Fruit fly (Drosophila melanogaster) whole organism, embryonic: ENCODE measurements around the gene VhaSFD.

Experiments
- Ada2b ChIP-seq: fragments of 200-800 bp; sonication (Bioruptor generic); IDR thresholded peaks from 2 replicates; pipeline ENCODE4 v1.3.6; 2022; ENCODE audit warnings: missing biosample characterization, missing genetic modification characterization
- B-H2 ChIP-seq: fragments of 200-800 bp; sonication (Bioruptor generic); optimal IDR thresholded peaks from 2 replicates; lab custom pipeline; 2018; ENCODE audit warnings: missing biosample characterization, mild to moderate bottlenecking, missing genetic modification characterization
- Bdp1 ChIP-seq: fragments of 200-800 bp; sonication (Bioruptor generic); optimal IDR thresholded peaks from 3 replicates; lab custom pipeline; 2016; ENCODE audit warnings: missing biosample characterization, missing genetic modification characterization
- CG11247 ChIP-seq: fragments of 200-800 bp; sonication (Bioruptor generic); IDR thresholded peaks from 2 replicates; pipeline ENCODE4 v1.3.6; 2022; ENCODE audit warnings: missing biosample characterization, missing genetic modification characterization
- CG11504 ChIP-seq: fragments of 200-800 bp; sonication (Bioruptor generic); optimal IDR thresholded peaks from 3 replicates; lab custom pipeline; 2019; ENCODE audit warnings: missing biosample characterization, mild to moderate bottlenecking, missing genetic modification characterization, moderate library complexity
- CG12104 ChIP-seq: fragments of 200-800 bp; sonication (Bioruptor generic); optimal IDR thresholded peaks from 3 replicates; lab custom pipeline; 2016; ENCODE audit warnings: missing biosample characterization, missing genetic modification characterization
- CG14014 ChIP-seq: fragments of 200-800 bp; sonication (Bioruptor generic); IDR thresholded peaks from 2 replicates; pipeline ENCODE4 v1.3.6; 2022; ENCODE audit warnings: missing biosample characterization, missing genetic modification characterization
- CG14965 ChIP-seq: fragments of 200-800 bp; sonication (Bioruptor generic); optimal IDR thresholded peaks from 2 replicates; lab custom pipeline; 2016; ENCODE audit warnings: missing biosample characterization, missing genetic modification characterization, borderline replicate concordance
- CG1603 ChIP-seq: fragments of 200-800 bp; sonication (Bioruptor generic); optimal IDR thresholded peaks from 2 replicates; lab custom pipeline; 2019; ENCODE audit warnings: missing biosample characterization, mild to moderate bottlenecking, missing genetic modification characterization, moderate library complexity
- CG17385 ChIP-seq: fragments of 200-800 bp; sonication (Bioruptor generic); optimal IDR thresholded peaks from 3 replicates; lab custom pipeline; 2018; ENCODE audit warnings: missing biosample characterization, mild to moderate bottlenecking, missing genetic modification characterization
- CG18764 ChIP-seq: fragments of 200-800 bp; sonication (Bioruptor generic); optimal IDR thresholded peaks from 3 replicates; lab custom pipeline; 2016; ENCODE audit warnings: missing biosample characterization, missing genetic modification characterization
- CG2116 ChIP-seq: fragments of 200-800 bp; sonication (Bioruptor generic); optimal IDR thresholded peaks from 3 replicates; lab custom pipeline; 2018; ENCODE audit warnings: missing biosample characterization, mild to moderate bottlenecking, missing genetic modification characterization
- CG2875 ChIP-seq: fragments of 200-800 bp; sonication (Bioruptor generic); optimal IDR thresholded peaks from 2 replicates; lab custom pipeline; 2017; ENCODE audit warnings: missing biosample characterization, mild to moderate bottlenecking, missing genetic modification characterization, missing genetic modification reagents
- CG4328 ChIP-seq: fragments of 200-800 bp; sonication (Bioruptor generic); optimal IDR thresholded peaks from 3 replicates; lab custom pipeline; 2017; ENCODE audit warnings: missing biosample characterization, missing genetic modification reagents, missing genetic modification characterization
- CG4404 ChIP-seq: fragments of 200-800 bp; sonication (Bioruptor generic); IDR thresholded peaks from 2 replicates; pipeline ENCODE4 v1.3.6; 2022; ENCODE audit warnings: missing biosample characterization, missing genetic modification characterization
- CG4730 ChIP-seq: fragments of 200-800 bp; sonication (Bioruptor generic); IDR thresholded peaks from 2 replicates; pipeline ENCODE4 v1.3.6; 2022; ENCODE audit warnings: missing biosample characterization, missing genetic modification characterization
- CG4820 ChIP-seq: fragments of 200-800 bp; sonication (Bioruptor generic); optimal IDR thresholded peaks from 3 replicates; lab custom pipeline; 2016; ENCODE audit warnings: missing biosample characterization, missing genetic modification characterization
- CG6175 ChIP-seq: fragments of 200-800 bp; sonication (Bioruptor generic); IDR thresholded peaks from 3 replicates; pipeline ENCODE4 v1.3.6; 2022; ENCODE audit warnings: missing biosample characterization, missing genetic modification characterization
- CG6765 ChIP-seq: fragments of 200-800 bp; sonication (Bioruptor generic); optimal IDR thresholded peaks from 3 replicates; lab custom pipeline; 2017; ENCODE audit warnings: missing biosample characterization, mild to moderate bottlenecking, missing genetic modification characterization
- CG6791 ChIP-seq: fragments of 200-800 bp; sonication (Bioruptor generic); IDR thresholded peaks from 3 replicates; pipeline ENCODE4 v1.3.6; 2022; ENCODE audit warnings: missing biosample characterization, missing genetic modification characterization; ENCODE audit not compliant: partially characterized antibody
- CG6854 ChIP-seq: fragments of 200-800 bp; sonication (Bioruptor generic); optimal IDR thresholded peaks from 3 replicates; lab custom pipeline; 2017; ENCODE audit warnings: missing biosample characterization, mild to moderate bottlenecking, missing genetic modification characterization
- CG7786 ChIP-seq: fragments of 200-800 bp; sonication (Bioruptor generic); optimal IDR thresholded peaks from 2 replicates; lab custom pipeline; 2016; ENCODE audit warnings: missing biosample characterization, missing genetic modification characterization
- D19A ChIP-seq: fragments of 200-800 bp; optimal IDR thresholded peaks from 3 replicates; lab custom pipeline; 2019; ENCODE audit warnings: missing biosample characterization, mild to moderate bottlenecking, missing genetic modification characterization, moderate library complexity
- D19B ChIP-seq: fragments of 200-800 bp; sonication (Bioruptor generic); optimal IDR thresholded peaks from 2 replicates; lab custom pipeline; 2017; ENCODE audit warnings: missing biosample characterization, mild to moderate bottlenecking, missing genetic modification characterization
- Dfd ChIP-seq, 2 experiments: fragments of >200 bp; optimal IDR thresholded peaks; 2 replicates each; lab custom pipeline; 2017; ENCODE audit warnings: missing biosample characterization in 2 of 2, missing genetic modification characterization in 2 of 2
- ERR ChIP-seq: fragments of 200-800 bp; sonication (Bioruptor generic); optimal IDR thresholded peaks from 2 replicates; lab custom pipeline; 2016; ENCODE audit warnings: missing biosample characterization, missing genetic modification characterization
- Eip74EF ChIP-seq, 2 experiments: fragments of 200-800 bp in 1 of 2; fragments of >200 bp in 1 of 2; sonication (Bioruptor generic) in 1 of 2; optimal IDR thresholded peaks; 2 replicates each; lab custom pipeline; 2017 to 2019; ENCODE audit warnings: missing biosample characterization in 2 of 2, missing genetic modification characterization in 2 of 2, mild to moderate bottlenecking in 1 of 2, moderate library complexity in 1 of 2
- Gug ChIP-seq: fragments of 200-800 bp; sonication (Bioruptor generic); IDR thresholded peaks from 4 replicates; pipeline ENCODE4 v1.3.6; 2022; ENCODE audit warnings: missing biosample characterization, missing genetic modification characterization
- HLHmδ ChIP-seq: fragments of 200-800 bp; sonication (Bioruptor generic); optimal IDR thresholded peaks from 2 replicates; lab custom pipeline; 2018; ENCODE audit warnings: missing biosample characterization, mild to moderate bottlenecking, missing genetic modification characterization, moderate library complexity
- Hr78 ChIP-seq, 2 experiments: fragments of 200-800 bp in 1 of 2; fragments of >200 bp in 1 of 2; sonication (Bioruptor generic) in 1 of 2; optimal IDR thresholded peaks; 2 replicates each; lab custom pipeline; 2017 to 2019; ENCODE audit warnings: missing biosample characterization in 2 of 2, missing genetic modification characterization in 2 of 2, mild to moderate bottlenecking in 1 of 2, moderate library complexity in 1 of 2
- Lhr ChIP-seq: fragments of 200-800 bp; sonication (Bioruptor generic); optimal IDR thresholded peaks from 3 replicates; lab custom pipeline; 2017; ENCODE audit warnings: mild to moderate bottlenecking, missing biosample characterization, missing genetic modification reagents, missing genetic modification characterization
- Meics ChIP-seq: fragments of 200-800 bp; sonication (Bioruptor generic); optimal IDR thresholded peaks from 2 replicates; lab custom pipeline; 2017; ENCODE audit warnings: missing biosample characterization, mild to moderate bottlenecking, missing genetic modification characterization
- Ravus ChIP-seq: fragments of 200-800 bp; sonication (Bioruptor generic); IDR thresholded peaks from 2 replicates; pipeline ENCODE4 v1.3.6; 2022; ENCODE audit warnings: missing biosample characterization, missing genetic modification characterization
- Xbp1 ChIP-seq: fragments of 200-800 bp; sonication (Bioruptor generic); optimal IDR thresholded peaks from 3 replicates; lab custom pipeline; 2016; ENCODE audit warnings: missing biosample characterization, mild to moderate bottlenecking, missing genetic modification characterization
- chinmo ChIP-seq: fragments of 200-800 bp; sonication (Bioruptor generic); IDR thresholded peaks from 4 replicates; pipeline ENCODE4 v1.3.6; 2022; ENCODE audit warnings: missing biosample characterization, missing genetic modification characterization; ENCODE audit not compliant: partially characterized antibody
- crc ChIP-seq: fragments of 200-800 bp; sonication (Bioruptor generic); optimal IDR thresholded peaks from 2 replicates; lab custom pipeline; 2016; ENCODE audit warnings: missing biosample characterization, missing genetic modification characterization
- dm ChIP-seq: fragments of 200-800 bp; sonication (Bioruptor generic); optimal IDR thresholded peaks from 3 replicates; lab custom pipeline; 2016; ENCODE audit warnings: missing biosample characterization, missing genetic modification characterization
- en ChIP-seq: fragments of 200-800 bp; sonication (Bioruptor generic); optimal IDR thresholded peaks from 2 replicates; lab custom pipeline; 2016; ENCODE audit warnings: missing biosample characterization, missing genetic modification characterization
- esg ChIP-seq: fragments of 200-800 bp; sonication (Bioruptor generic); conservative IDR thresholded peaks from 2 replicates; pipeline ENCODE4 v1.3.6; 2022; ENCODE audit warnings: missing biosample characterization, missing genetic modification characterization
- gsb ChIP-seq: fragments of 200-800 bp; sonication (Bioruptor generic); IDR thresholded peaks from 2 replicates; pipeline ENCODE4 v1.3.6; 2022; ENCODE audit warnings: missing biosample characterization, missing genetic modification characterization
- h ChIP-seq: fragments of >200 bp; optimal IDR thresholded peaks from 2 replicates; lab custom pipeline; 2017
- luna ChIP-seq: fragments of 200-800 bp; sonication (Bioruptor generic); optimal IDR thresholded peaks from 2 replicates; lab custom pipeline; 2016; ENCODE audit warnings: missing biosample characterization, missing genetic modification characterization
- ranshi ChIP-seq: fragments of 200-800 bp; sonication (Bioruptor generic); IDR thresholded peaks from 2 replicates; pipeline ENCODE4 v1.3.6; 2022; ENCODE audit warnings: missing biosample characterization, missing genetic modification characterization
- rib ChIP-seq: fragments of 200-800 bp; sonication (Bioruptor generic); IDR thresholded peaks from 2 replicates; pipeline ENCODE4 v1.3.6; 2022; ENCODE audit warnings: missing biosample characterization, missing genetic modification characterization
- seq ChIP-seq: fragments of 200-800 bp; sonication (Bioruptor generic); IDR thresholded peaks from 2 replicates; pipeline ENCODE4 v1.3.6; 2022; ENCODE audit warnings: missing biosample characterization, missing genetic modification characterization
- tll ChIP-seq, 2 experiments: fragments of 200-800 bp in 1 of 2; fragments of >200 bp in 1 of 2; sonication (Bioruptor generic) in 1 of 2; optimal IDR thresholded peaks; 2 replicates each; lab custom pipeline; 2017 to 2019; ENCODE audit warnings: missing biosample characterization in 2 of 2, missing genetic modification characterization in 2 of 2, mild to moderate bottlenecking in 1 of 2, moderate library complexity in 1 of 2
- trem ChIP-seq: fragments of 200-800 bp; optimal IDR thresholded peaks from 3 replicates; lab custom pipeline; 2019; ENCODE audit warnings: missing biosample characterization, mild to moderate bottlenecking, missing genetic modification characterization, moderate library complexity
- tup ChIP-seq: fragments of 200-800 bp; sonication (Bioruptor generic); optimal IDR thresholded peaks from 2 replicates; lab custom pipeline; 2016; ENCODE audit warnings: missing biosample characterization, mild to moderate bottlenecking, missing genetic modification characterization, moderate library complexity

Gene VhaSFD

DNA sequence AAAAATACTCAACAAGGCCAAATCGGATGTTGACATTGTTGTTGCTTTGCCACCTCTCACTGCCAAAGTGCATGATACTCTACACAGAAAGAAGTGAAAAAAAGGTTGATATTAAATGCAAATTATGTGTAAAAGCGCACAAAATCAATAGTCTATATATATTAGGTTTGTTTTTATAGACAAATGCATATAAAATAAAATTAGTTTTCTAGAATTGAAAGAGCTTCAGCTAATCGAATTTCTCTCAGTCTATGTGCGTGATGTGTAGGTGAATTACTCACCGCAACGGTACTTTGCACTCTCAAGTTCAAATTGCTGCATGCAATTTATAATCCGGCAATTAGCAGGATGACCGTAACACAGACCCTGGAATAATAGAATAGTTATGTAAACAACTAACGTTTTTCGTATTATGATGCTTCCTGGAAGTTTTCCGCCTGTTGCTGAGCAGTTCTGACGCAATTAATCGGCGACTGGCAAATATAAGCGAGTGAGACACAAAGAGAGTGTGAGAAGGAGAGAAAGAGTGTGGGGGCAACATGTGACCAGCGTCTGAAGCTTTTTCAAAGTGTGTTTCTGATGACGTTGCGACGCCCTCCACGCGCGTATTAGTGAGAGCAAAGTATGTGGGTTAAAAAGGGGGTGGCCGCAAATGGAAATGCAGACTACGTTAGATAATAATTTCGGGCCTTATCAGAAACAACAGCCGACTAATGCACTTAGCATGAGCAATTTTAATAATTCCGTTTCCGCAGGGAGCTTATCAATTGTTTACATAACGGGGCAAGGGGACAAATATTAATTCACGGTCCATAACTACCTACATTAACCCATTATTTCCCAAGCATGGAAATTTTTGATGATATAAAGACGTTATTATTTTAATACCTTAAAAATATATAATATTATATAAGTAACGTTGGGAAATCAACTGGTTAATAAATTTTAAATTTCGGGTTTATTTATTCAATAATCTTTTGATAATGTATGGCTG lies 6.6 kb downstream of the VhaSFD start (continued):
- TF ChIP-seq rib (GFP tag; lab: Robert Waterston, UW) = peak; percentile 86
- TF ChIP-seq CG18764 (GFP tag; lab: Kevin White, UChicago) = peak; percentile 91
- TF ChIP-seq ranshi (GFP tag; lab: Robert Waterston, UW) = peak; percentile 92
- TF ChIP-seq CG17385 = peak; percentile 86
- peak; percentile 35 for TF ChIP-seq Bdp1 (GFP tag; lab: Kevin White, UChicago)
- peak; percentile 77 for TF ChIP-seq CG4328
- peak; percentile 91 for TF ChIP-seq D19A (tag; lab: Kevin White, UChicago)
- TF ChIP-seq Xbp1 (GFP tag; lab: Kevin White, UChicago) = peak; percentile 96
- TF ChIP-seq Ravus (GFP tag; lab: Robert Waterston, UW) = peak; percentile 80
- TF ChIP-seq h = no peak
- peak; percentile 91 for TF ChIP-seq trem
- no peak for TF ChIP-seq Dfd (GFP tag; optimal IDR thresholded peaks at IDR 0.05; lab: Kevin White, UChicago)
- peak; percentile 84 for TF ChIP-seq CG6854 (GFP tag; lab: Kevin White, UChicago)
- peak; percentile 64 for TF ChIP-seq CG2116
- TF ChIP-seq CG14014 (GFP tag; lab: Robert Waterston, UW) = peak; percentile 94
- TF ChIP-seq CG6175 (GFP tag; lab: Robert Waterston, UW) = peak; percentile 85
- TF ChIP-seq esg (GFP tag; lab: Robert Waterston, UW) = peak; percentile 95
- peak; percentile 62 for TF ChIP-seq tup (GFP tag; lab: Kevin White, UChicago)
- TF ChIP-seq Eip74EF (GFP tag; optimal IDR thresholded peaks at IDR 0.05; lab: Kevin White, UChicago) = peak in 1 of 2 experiments; percentile 94
- peak; percentile 87 for TF ChIP-seq CG2875 (GFP tag; lab: Kevin White, UChicago)
- TF ChIP-seq Ada2b (GFP tag; lab: Robert Waterston, UW) = peak; percentile 87
- peak; percentile 69 for TF ChIP-seq CG1603 (tag; lab: Kevin White, UChicago)
- TF ChIP-seq chinmo (GFP tag; lab: Robert Waterston, UW) = peak; percentile 88
- no peak for TF ChIP-seq B-H2 (GFP tag; lab: Kevin White, UChicago)
- peak; percentile 90 for TF ChIP-seq CG12104 (GFP tag; lab: Kevin White, UChicago)
- peak; percentile 86 for TF ChIP-seq gsb (GFP tag; lab: Robert Waterston, UW)
- TF ChIP-seq seq (GFP tag; lab: Robert Waterston, UW) = peak; percentile 92
- peak; percentile 93 for TF ChIP-seq CG4820 (GFP tag; lab: Kevin White, UChicago)
- peak; percentile 92 for TF ChIP-seq CG11247 (GFP tag; lab: Robert Waterston, UW)
- peak; percentile 67 for TF ChIP-seq D19B (GFP tag; lab: Kevin White, UChicago)
- TF ChIP-seq Meics (GFP tag; lab: Kevin White, UChicago) = peak; percentile 91
- TF ChIP-seq CG7786 (GFP tag; lab: Kevin White, UChicago) = peak; percentile 51
- peak; percentile 58 for TF ChIP-seq CG6765 (GFP tag; lab: Kevin White, UChicago)
- TF ChIP-seq HLHmδ = no peak
- TF ChIP-seq luna (GFP tag; lab: Kevin White, UChicago) = no peak
- TF ChIP-seq Hr78 (GFP tag; optimal IDR thresholded peaks at IDR 0.05; lab: Kevin White, UChicago) = peak in 1 of 2 experiments; percentile 94
- TF ChIP-seq CG6791 (GFP tag; lab: Robert Waterston, UW) = no peak
- no peak for TF ChIP-seq crc (GFP tag; lab: Kevin White, UChicago)
- peak; percentile 92 for TF ChIP-seq CG4404 (GFP tag; lab: Robert Waterston, UW)
- TF ChIP-seq tll (GFP tag; optimal IDR thresholded peaks at IDR 0.05; lab: Kevin White, UChicago) = peak in 1 of 2 experiments; percentile 64
- TF ChIP-seq dm (GFP tag; lab: Kevin White, UChicago) = peak; percentile 21
- peak; percentile 94 for TF ChIP-seq CG4730 (GFP tag; lab: Robert Waterston, UW)
- no peak for TF ChIP-seq CG14965 (GFP tag; lab: Kevin White, UChicago)
- peak; percentile 68 for TF ChIP-seq Lhr
- peak; percentile 55 for TF ChIP-seq en
- TF ChIP-seq Gug = peak; percentile 90
- TF ChIP-seq ERR (GFP tag; lab: Kevin White, UChicago) = peak; percentile 34
- TF ChIP-seq CG11504 (tag; lab: Kevin White, UChicago) = peak; percentile 89
